Worm (Caenorhabditis elegans) whole organism, L4 larva: ENCODE measurements around the gene xol-1.
A peak's percentile ranks its signal among the peaks of the same experiment; 100 is the strongest.

Experiments
- F10B5.3 ChIP-seq: sonication (generic microtip); optimal IDR thresholded peaks from 2 replicates; lab custom pipeline; 2016; ENCODE audit warnings: mild to moderate bottlenecking, missing genetic modification characterization, missing compliant biosample characterization
- F26F4.8 ChIP-seq: fragments of 200-800 bp; sonication (Bioruptor generic); conservative IDR thresholded peaks from 2 replicates; pipeline ENCODE4 v1.3.6; 2022; ENCODE audit warnings: missing genetic modification characterization, missing compliant biosample characterization
- F37D6.2 ChIP-seq: sonication (generic microtip); optimal IDR thresholded peaks from 2 replicates; lab custom pipeline; 2016; ENCODE audit warnings: mild to moderate bottlenecking, missing genetic modification characterization, missing compliant biosample characterization
- F44E2.7 ChIP-seq: fragments of 200-800 bp; sonication (Bioruptor generic); IDR thresholded peaks from 2 replicates; pipeline ENCODE4 v2.1.2; 2022; ENCODE audit warnings: missing genetic modification characterization, missing compliant biosample characterization
- F49E8.2 ChIP-seq: sonication (generic microtip); optimal IDR thresholded peaks from 2 replicates; lab custom pipeline; 2016; ENCODE audit warnings: missing compliant biosample characterization, mild to moderate bottlenecking, missing genetic modification characterization, borderline replicate concordance
- R02D3.7 ChIP-seq: fragments of 150-350 bp; sonication (generic microtip); optimal IDR thresholded peaks from 3 replicates; lab custom pipeline; 2014; ENCODE audit warnings: missing biosample characterization, missing genetic modification characterization
- T26A8.4 ChIP-seq: fragments of 200-800 bp; sonication (Bioruptor generic); IDR thresholded peaks from 2 replicates; pipeline ENCODE4 v1.3.6; 2022; ENCODE audit warnings: missing genetic modification characterization, missing compliant biosample characterization
- aha-1 ChIP-seq: fragments of 150-350 bp; peaks from one replicate; lab custom pipeline; 2014; ENCODE audit warnings: missing biosample characterization, missing genetic modification characterization
- arid-1 ChIP-seq: fragments of 200-800 bp; sonication (Bioruptor generic); conservative IDR thresholded peaks from 2 replicates; pipeline ENCODE4 v1.3.6; 2022; ENCODE audit warnings: missing genetic modification reagents, missing genetic modification characterization, missing compliant biosample characterization
- ces-1 ChIP-seq: fragments of 150-350 bp; sonication (generic microtip); optimal IDR thresholded peaks from 4 replicates; lab custom pipeline; 2014; ENCODE audit warnings: missing biosample characterization, missing genetic modification reagents, missing genetic modification characterization
- daf-12 ChIP-seq: fragments of 150-350 bp; optimal IDR thresholded peaks from 2 replicates; lab custom pipeline; 2014; ENCODE audit warnings: missing biosample characterization, missing genetic modification reagents, missing genetic modification characterization
- daf-16 ChIP-seq, 3 experiments: sonication (generic microtip); optimal IDR thresholded peaks; 2 replicates each; lab custom pipeline; 2016 to 2017; ENCODE audit warnings: missing genetic modification characterization in 3 of 3, missing genetic modification reagents in 3 of 3, mild to moderate bottlenecking in 2 of 3, missing compliant biosample characterization in 2 of 3, missing biosample characterization in 1 of 3, moderate library complexity in 1 of 3
- dmd-6 ChIP-seq: fragments of 200-800 bp; sonication (Bioruptor generic); IDR thresholded peaks from 2 replicates; pipeline ENCODE4 v1.3.6; 2022; ENCODE audit warnings: missing genetic modification reagents, missing genetic modification characterization, missing compliant biosample characterization
- dmd-8 ChIP-seq: fragments of 200-800 bp; sonication (Bioruptor generic); IDR thresholded peaks from 2 replicates; pipeline ENCODE4 v1.3.6; 2022; ENCODE audit warnings: missing genetic modification characterization, missing compliant biosample characterization
- dve-1 ChIP-seq: sonication (generic microtip); optimal IDR thresholded peaks from 2 replicates; lab custom pipeline; 2017; ENCODE audit warnings: antibody characterized with exemption, mild to moderate bottlenecking, missing genetic modification characterization, missing compliant biosample characterization; ENCODE audit not compliant: insufficient read depth
- egl-43 ChIP-seq: fragments of 200-800 bp; sonication (Bioruptor generic); IDR thresholded peaks from 2 replicates; pipeline ENCODE4 v1.3.6; 2022; ENCODE audit warnings: missing genetic modification reagents, missing genetic modification characterization, missing compliant biosample characterization
- gei-8 ChIP-seq: fragments of 200-800 bp; sonication (Bioruptor generic); optimal IDR thresholded peaks from 2 replicates; lab custom pipeline; 2018; ENCODE audit warnings: mild to moderate bottlenecking, missing genetic modification characterization, missing compliant biosample characterization
- lim-7 ChIP-seq: fragments of 200-800 bp; sonication (Bioruptor generic); IDR thresholded peaks from 2 replicates; pipeline ENCODE4 v1.3.6; 2022; ENCODE audit warnings: missing genetic modification characterization, missing compliant biosample characterization
- madf-9 ChIP-seq: fragments of 200-800 bp; sonication (Bioruptor generic); conservative IDR thresholded peaks from 2 replicates; pipeline ENCODE4 v1.3.6; 2022; ENCODE audit warnings: missing genetic modification reagents, missing genetic modification characterization, missing compliant biosample characterization
- mdl-1 ChIP-seq, 2 experiments: fragments of 150-350 bp in 1 of 2; sonication (generic microtip) in 1 of 2; optimal IDR thresholded peaks; 2 replicates each; lab custom pipeline; 2014 to 2017; ENCODE audit warnings: missing biosample characterization in 2 of 2, missing genetic modification characterization in 2 of 2
- nhr-10 ChIP-seq: fragments of 150-350 bp; optimal IDR thresholded peaks from 2 replicates; lab custom pipeline; 2014; ENCODE audit warnings: missing biosample characterization, missing genetic modification characterization
- nhr-11 ChIP-seq: fragments of 150-350 bp; optimal IDR thresholded peaks from 2 replicates; lab custom pipeline; 2014; ENCODE audit warnings: missing biosample characterization, missing genetic modification characterization
- nhr-237 ChIP-seq: sonication (generic microtip); optimal IDR thresholded peaks from 2 replicates; lab custom pipeline; 2017; ENCODE audit warnings: missing biosample characterization, missing genetic modification characterization
- nhr-42 ChIP-seq: fragments of 200-800 bp; sonication (Bioruptor generic); IDR thresholded peaks from 2 replicates; pipeline ENCODE4 v1.3.6; 2022; ENCODE audit warnings: missing genetic modification characterization, missing compliant biosample characterization
- nhr-48 ChIP-seq: sonication (generic microtip); optimal IDR thresholded peaks from 2 replicates; lab custom pipeline; 2016; ENCODE audit warnings: mild to moderate bottlenecking, missing genetic modification characterization, missing compliant biosample characterization
- nhr-77 ChIP-seq: fragments of 150-350 bp; optimal IDR thresholded peaks from 2 replicates; lab custom pipeline; 2014; ENCODE audit warnings: missing biosample characterization, missing genetic modification characterization
- pha-4 ChIP-seq, 2 experiments: fragments of 150-350 bp in 1 of 2; fragments of 200-800 bp in 1 of 2; sonication (Bioruptor generic) in 1 of 2; IDR thresholded peaks in 1 of 2; optimal IDR thresholded peaks in 1 of 2; 2 replicates each; pipeline versions ENCODE4 v1.3.6 to Lab custom; 2014 to 2022; ENCODE audit warnings: missing genetic modification characterization in 2 of 2, missing genetic modification reagents in 2 of 2, missing biosample characterization in 1 of 2, missing compliant biosample characterization in 1 of 2
- sdz-12 ChIP-seq: fragments of 200-800 bp; sonication (Bioruptor generic); optimal IDR thresholded peaks from 2 replicates; lab custom pipeline; 2018; ENCODE audit warnings: mild to moderate bottlenecking, missing genetic modification characterization, missing compliant biosample characterization
- snpc-1.2 ChIP-seq: fragments of 200-800 bp; sonication (Bioruptor generic); IDR thresholded peaks from 2 replicates; pipeline ENCODE4 v1.3.6; 2022; ENCODE audit warnings: missing genetic modification reagents, missing genetic modification characterization, missing compliant biosample characterization

xol-1 gene

ce11 chrX:8036219-8036883 is 4.8 kb upstream of the xol-1 start (continued):
- TF ChIP-seq ces-1 (GFP tag; lab: Kevin White, UChicago) (peak; percentile 95), nhr-42 (GFP tag; lab: Robert Waterston, UW) (peak; percentile 98), R02D3.7 (tag; lab: Kevin White, UChicago) (peak; percentile 9), T26A8.4 (GFP tag; lab: Robert Waterston, UW) (peak; percentile 100), gei-8 (GFP tag; lab: Kevin White, UChicago) (peak; percentile 90), F37D6.2 (tag; lab: Kevin White, UChicago) (peak; percentile 99), dmd-6 (GFP tag; lab: Robert Waterston, UW) (peak; percentile 96), nhr-11 (tag; lab: Kevin White, UChicago) (peak; percentile 97), mdl-1 (tag; optimal IDR thresholded peaks at IDR 0.05; lab: Kevin White, UChicago) (peak; percentile 89 to 93), F44E2.7 (GFP tag; lab: Robert Waterston, UW) (peak; percentile 84; the same call in 1 of the 2 replicates), daf-12 (tag; lab: Kevin White, UChicago) (peak; percentile 17), F26F4.8 (GFP tag; lab: Robert Waterston, UW) (peak; percentile 70; the same call in 1 of the 2 replicates), nhr-237 (peak; percentile 86), lim-7 (peak; percentile 94), snpc-1.2 (GFP tag; lab: Robert Waterston, UW) (peak; percentile 83), nhr-10 (tag; lab: Kevin White, UChicago) (peak; percentile 99), nhr-48 (tag; lab: Kevin White, UChicago) (peak; percentile 97), sdz-12 (GFP tag; lab: Kevin White, UChicago) (no peak), madf-9 (peak; percentile 98), dmd-8 (GFP tag; lab: Robert Waterston, UW) (peak; percentile 90)
- TF ChIP-seq, all 104 proteins: peak for 97

- TF ChIP-seq pha-4 (GFP tag; IDR thresholded peaks at IDR 0.05; lab: Robert Waterston, UW): peak; percentile 46; the same call in 1 of the 2 replicates
- no peak for TF ChIP-seq pha-4 (tag; optimal IDR thresholded peaks at IDR 0.05; lab: Kevin White, UChicago)
- TF ChIP-seq F49E8.2: no peak
- TF ChIP-seq arid-1 (GFP tag; lab: Robert Waterston, UW): 0 out of 2 replicates have a peak, but pooled peaks have one; percentile 55
- no peak for TF ChIP-seq dve-1 (tag; lab: Kevin White, UChicago)
- TF ChIP-seq snpc-1.2 (GFP tag; lab: Robert Waterston, UW): peak; percentile 85
Observed at ce11 chrX:8037365-8037764, 3.7 kb upstream of the xol-1 start.

ce11 chrX:8045152-8045551 is 4.0 kb downstream of the xol-1 start, which contains the start of gene C18A11.4:
C18A11.4 (plus strand) TSS chrX:8045518.
- TF ChIP-seq nhr-77 (tag; lab: Kevin White, UChicago) (no peak), gei-8 (GFP tag; lab: Kevin White, UChicago) (no peak)

ce11 chrX:8048637-8049036 is 7.5 kb downstream of the xol-1 start:
- TF ChIP-seq dmd-6 (GFP tag; lab: Robert Waterston, UW): no peak
- peak; percentile 9 for TF ChIP-seq F10B5.3 (tag; lab: Kevin White, UChicago)
- peak; percentile 43 for TF ChIP-seq aha-1 (tag; lab: Kevin White, UChicago)
- TF ChIP-seq daf-16 (GFP tag; optimal IDR thresholded peaks at IDR 0.05; lab: Kevin White, UChicago): peak in 1 of 2 experiments; percentile 15
- TF ChIP-seq daf-16 (tag; optimal IDR thresholded peaks at IDR 0.05; lab: Kevin White, UChicago): no peak

ce11 chrX:8052055-8052454 is 10.9 kb downstream of the xol-1 start:
- TF ChIP-seq aha-1 (tag; lab: Kevin White, UChicago): peak; percentile 44
- TF ChIP-seq egl-43 (GFP tag; lab: Robert Waterston, UW): no peak
